Fruit fly (Drosophila melanogaster) whole organism, embryonic: ENCODE results near the gene CG13373.
A peak's percentile ranks its signal among the peaks of the same experiment; 100 is the strongest.

Source experiments
- Ada2b ChIP-seq: fragments of 200-800 bp; sonication (Bioruptor generic); IDR thresholded peaks from 2 replicates; pipeline ENCODE4 v1.3.6; 2022; ENCODE audit warnings: missing biosample characterization, missing genetic modification characterization
- Awh ChIP-seq: fragments of 200-800 bp; sonication (Bioruptor generic); IDR thresholded peaks from 2 replicates; pipeline ENCODE4, ENCODE4 v1.3.6; 2022; ENCODE audit warnings: missing biosample characterization, missing genetic modification characterization
- Bdp1 ChIP-seq: fragments of 200-800 bp; sonication (Bioruptor generic); optimal IDR thresholded peaks from 3 replicates; lab custom pipeline; 2016; ENCODE audit warnings: missing biosample characterization, missing genetic modification characterization
- Bgb ChIP-seq: fragments of 200-800 bp; sonication (Bioruptor generic); IDR thresholded peaks from 2 replicates; pipeline ENCODE4 v1.3.6; 2022; ENCODE audit warnings: missing biosample characterization, missing genetic modification characterization; ENCODE audit not compliant: partially characterized antibody
- CG1024 ChIP-seq: fragments of 200-800 bp; sonication (Bioruptor generic); IDR thresholded peaks from 2 replicates; pipeline ENCODE4 v1.3.6; 2022; ENCODE audit warnings: missing biosample characterization, missing genetic modification characterization
- CG10654 ChIP-seq: fragments of 200-800 bp; sonication (Bioruptor generic); optimal IDR thresholded peaks from 2 replicates; lab custom pipeline; 2016; ENCODE audit warnings: missing biosample characterization, missing genetic modification characterization
- CG11093 ChIP-seq: fragments of 200-800 bp; sonication (Bioruptor generic); IDR thresholded peaks from 3 replicates; pipeline ENCODE4 v1.3.6; 2022; ENCODE audit warnings: missing biosample characterization, missing genetic modification characterization
- CG12104 ChIP-seq: fragments of 200-800 bp; sonication (Bioruptor generic); optimal IDR thresholded peaks from 3 replicates; lab custom pipeline; 2016; ENCODE audit warnings: missing biosample characterization, missing genetic modification characterization
- CG14441 ChIP-seq: fragments of 200-800 bp; sonication (Bioruptor generic); IDR thresholded peaks from 2 replicates; pipeline ENCODE4 v1.3.6; 2022; ENCODE audit warnings: missing biosample characterization, missing genetic modification characterization
- CG14860 ChIP-seq: fragments of 200-800 bp; sonication (Bioruptor generic); IDR thresholded peaks from 3 replicates; pipeline ENCODE4 v1.3.6; 2022; ENCODE audit warnings: missing biosample characterization, missing genetic modification characterization; ENCODE audit not compliant: partially characterized antibody
- CG1603 ChIP-seq: fragments of 200-800 bp; sonication (Bioruptor generic); optimal IDR thresholded peaks from 2 replicates; lab custom pipeline; 2019; ENCODE audit warnings: missing biosample characterization, mild to moderate bottlenecking, missing genetic modification characterization, moderate library complexity
- CG17829 ChIP-seq: fragments of 200-800 bp; optimal IDR thresholded peaks from 2 replicates; lab custom pipeline; 2019; ENCODE audit warnings: missing biosample characterization, mild to moderate bottlenecking, missing genetic modification characterization, moderate library complexity
- CG18262 ChIP-seq: fragments of 200-800 bp; optimal IDR thresholded peaks from 3 replicates; lab custom pipeline; 2019; ENCODE audit warnings: missing biosample characterization, mild to moderate bottlenecking, missing genetic modification characterization, moderate library complexity
- CG2712 ChIP-seq: fragments of 200-800 bp; optimal IDR thresholded peaks from 3 replicates; lab custom pipeline; 2019; ENCODE audit warnings: missing biosample characterization, mild to moderate bottlenecking, missing genetic modification characterization, moderate library complexity
- CG33557 ChIP-seq: fragments of 200-800 bp; sonication (Bioruptor generic); optimal IDR thresholded peaks from 2 replicates; lab custom pipeline; 2019; ENCODE audit warnings: missing biosample characterization, mild to moderate bottlenecking, missing genetic modification characterization, moderate library complexity
- CG4707 ChIP-seq: fragments of 200-800 bp; sonication (Bioruptor generic); optimal IDR thresholded peaks from 2 replicates; lab custom pipeline; 2018; ENCODE audit warnings: missing biosample characterization, mild to moderate bottlenecking, missing genetic modification characterization, moderate library complexity
- CG6765 ChIP-seq: fragments of 200-800 bp; sonication (Bioruptor generic); optimal IDR thresholded peaks from 3 replicates; lab custom pipeline; 2017; ENCODE audit warnings: missing biosample characterization, mild to moderate bottlenecking, missing genetic modification characterization
- CG9876 ChIP-seq: fragments of 200-800 bp; sonication (Bioruptor generic); optimal IDR thresholded peaks from 2 replicates; lab custom pipeline; 2016; ENCODE audit warnings: missing biosample characterization, missing genetic modification characterization
- CG9932 ChIP-seq: fragments of 200-800 bp; sonication (Bioruptor generic); IDR thresholded peaks from 2 replicates; pipeline ENCODE4 v1.3.6; 2022; ENCODE audit warnings: missing biosample characterization, missing genetic modification characterization
- CkIIα-i1 ChIP-seq: fragments of 200-800 bp; sonication (Bioruptor generic); IDR thresholded peaks from 2 replicates; pipeline ENCODE4 v1.3.6; 2022; ENCODE audit warnings: missing biosample characterization, missing genetic modification characterization
- CoRest ChIP-seq: fragments of 200-800 bp; sonication (Bioruptor generic); optimal IDR thresholded peaks from 3 replicates; lab custom pipeline; 2018; ENCODE audit warnings: missing biosample characterization, mild to moderate bottlenecking, missing genetic modification characterization, moderate library complexity
- Deaf1 ChIP-seq: fragments of 200-800 bp; optimal IDR thresholded peaks from 3 replicates; lab custom pipeline; 2019; ENCODE audit warnings: missing biosample characterization, mild to moderate bottlenecking, missing genetic modification characterization, moderate library complexity
- Dip2 ChIP-seq: fragments of 200-800 bp; sonication (Bioruptor generic); IDR thresholded peaks from 2 replicates; pipeline ENCODE4 v1.3.6; 2022; ENCODE audit warnings: missing biosample characterization, missing genetic modification characterization
- Dll ChIP-seq: fragments of 200-800 bp; sonication (Bioruptor generic); IDR thresholded peaks from 4 replicates; pipeline ENCODE4 v1.3.6; 2022; ENCODE audit warnings: missing biosample characterization, missing genetic modification characterization; ENCODE audit not compliant: partially characterized antibody
- Dp ChIP-seq: fragments of 200-800 bp; sonication (Bioruptor generic); optimal IDR thresholded peaks from 2 replicates; lab custom pipeline; 2018; ENCODE audit warnings: missing biosample characterization, mild to moderate bottlenecking, missing genetic modification characterization, moderate library complexity
- Jarid2 ChIP-seq: fragments of 200-800 bp; sonication (Bioruptor generic); optimal IDR thresholded peaks from 3 replicates; lab custom pipeline; 2017; ENCODE audit warnings: mild to moderate bottlenecking, missing biosample characterization, missing genetic modification reagents, missing genetic modification characterization
- Mad ChIP-seq: fragments of 200-800 bp; sonication (Bioruptor generic); optimal IDR thresholded peaks from 2 replicates; lab custom pipeline; 2016; ENCODE audit warnings: missing biosample characterization, missing genetic modification characterization
- TFAM ChIP-seq: fragments of 200-800 bp; sonication (Bioruptor generic); optimal IDR thresholded peaks from 2 replicates; lab custom pipeline; 2017; ENCODE audit warnings: missing biosample characterization, missing genetic modification characterization, inconsistent platforms
- YL-1 ChIP-seq: fragments of 200-800 bp; sonication (Bioruptor generic); optimal IDR thresholded peaks from 3 replicates; lab custom pipeline; 2017; ENCODE audit warnings: missing biosample characterization, mild to moderate bottlenecking, missing genetic modification characterization
- cas ChIP-seq: fragments of 200-800 bp; sonication (Bioruptor generic); IDR thresholded peaks from 2 replicates; pipeline ENCODE4 v1.3.6; 2022; ENCODE audit warnings: missing biosample characterization, missing genetic modification characterization
- crc ChIP-seq: fragments of 200-800 bp; sonication (Bioruptor generic); optimal IDR thresholded peaks from 2 replicates; lab custom pipeline; 2016; ENCODE audit warnings: missing biosample characterization, missing genetic modification characterization
- da ChIP-seq: fragments of 200-800 bp; sonication (Bioruptor generic); optimal IDR thresholded peaks from 2 replicates; lab custom pipeline; 2016; ENCODE audit warnings: missing biosample characterization, missing genetic modification characterization
- danr ChIP-seq: fragments of 200-800 bp; sonication (Bioruptor generic); IDR thresholded peaks from 2 replicates; pipeline ENCODE4 v1.3.6; 2022; ENCODE audit warnings: missing biosample characterization, missing genetic modification characterization
- dpn ChIP-seq, 2 experiments: fragments of 200-800 bp; sonication (Bioruptor generic); optimal IDR thresholded peaks; 3 replicates each; lab custom pipeline; 2016; ENCODE audit warnings: missing biosample characterization in 2 of 2, missing genetic modification characterization in 2 of 2
- gcm2 ChIP-seq: fragments of 200-800 bp; sonication (Bioruptor generic); optimal IDR thresholded peaks from 2 replicates; lab custom pipeline; 2016; ENCODE audit warnings: missing biosample characterization, missing genetic modification characterization
- ind ChIP-seq: fragments of 200-800 bp; sonication (Bioruptor generic); optimal IDR thresholded peaks from 3 replicates; lab custom pipeline; 2016; ENCODE audit warnings: missing biosample characterization, missing genetic modification characterization
- kah ChIP-seq: fragments of 200-800 bp; sonication (Bioruptor generic); optimal IDR thresholded peaks from 2 replicates; lab custom pipeline; 2018; ENCODE audit warnings: missing biosample characterization, mild to moderate bottlenecking, missing genetic modification characterization
- maf-S ChIP-seq: fragments of 200-800 bp; sonication (Bioruptor generic); optimal IDR thresholded peaks from 2 replicates; lab custom pipeline; 2016; ENCODE audit warnings: missing biosample characterization, missing genetic modification characterization
- onecut ChIP-seq: fragments of 200-800 bp; sonication (Bioruptor generic); IDR thresholded peaks from 2 replicates; pipeline ENCODE4 v1.3.6; 2022; ENCODE audit warnings: missing biosample characterization, missing genetic modification characterization
- pan ChIP-seq, 4 experiments: fragments of >200 bp in 3 of 4; fragments of 200-800 bp in 1 of 4; sonication (Bioruptor generic) in 1 of 4; optimal IDR thresholded peaks in 3 of 4; IDR thresholded peaks in 1 of 4; 2 replicates each; pipeline versions ENCODE4 v1.3.6 to Lab custom; 2017 to 2022; ENCODE audit warnings: missing biosample characterization in 2 of 4, missing genetic modification characterization in 2 of 4, mixed read lengths in 1 of 4
- ro ChIP-seq: fragments of 200-800 bp; sonication (Bioruptor generic); IDR thresholded peaks from 2 replicates; pipeline ENCODE4 v1.3.6; 2022; ENCODE audit warnings: missing biosample characterization, missing genetic modification characterization
- row ChIP-seq: fragments of 200-800 bp; sonication (Bioruptor generic); IDR thresholded peaks from 3 replicates; pipeline ENCODE4 v1.3.6; 2022; ENCODE audit warnings: missing biosample characterization, missing genetic modification characterization
- scrt ChIP-seq: fragments of 200-800 bp; sonication (Bioruptor generic); optimal IDR thresholded peaks from 2 replicates; lab custom pipeline; 2018; ENCODE audit warnings: missing biosample characterization, mild to moderate bottlenecking, missing genetic modification characterization, moderate library complexity
- sima ChIP-seq: fragments of 200-800 bp; sonication (Bioruptor generic); optimal IDR thresholded peaks from 2 replicates; lab custom pipeline; 2016; ENCODE audit warnings: missing biosample characterization, missing genetic modification characterization
- tgo ChIP-seq: fragments of 200-800 bp; sonication (Bioruptor generic); IDR thresholded peaks from 3 replicates; pipeline ENCODE4 v1.3.6; 2022; ENCODE audit warnings: missing biosample characterization, missing genetic modification characterization
- tll ChIP-seq, 2 experiments: fragments of 200-800 bp in 1 of 2; fragments of >200 bp in 1 of 2; sonication (Bioruptor generic) in 1 of 2; optimal IDR thresholded peaks; 2 replicates each; lab custom pipeline; 2017 to 2019; ENCODE audit warnings: missing biosample characterization in 2 of 2, missing genetic modification characterization in 2 of 2, mild to moderate bottlenecking in 1 of 2, moderate library complexity in 1 of 2
- tna ChIP-seq: fragments of 200-800 bp; sonication (Bioruptor generic); IDR thresholded peaks from 2 replicates; pipeline ENCODE4 v1.3.6; 2022; ENCODE audit warnings: missing biosample characterization, missing genetic modification characterization; ENCODE audit not compliant: partially characterized antibody
- ttk ChIP-seq: fragments of 200-800 bp; sonication (Bioruptor generic); IDR thresholded peaks from 2 replicates; pipeline ENCODE4 v2.1.2; 2022; ENCODE audit warnings: missing biosample characterization, missing genetic modification characterization
- z ChIP-seq: fragments of 200-800 bp; sonication (Bioruptor generic); IDR thresholded peaks from 3 replicates; pipeline ENCODE4 v1.3.6; 2022; ENCODE audit warnings: missing biosample characterization, missing genetic modification characterization

The CG13373 gene

DNA sequence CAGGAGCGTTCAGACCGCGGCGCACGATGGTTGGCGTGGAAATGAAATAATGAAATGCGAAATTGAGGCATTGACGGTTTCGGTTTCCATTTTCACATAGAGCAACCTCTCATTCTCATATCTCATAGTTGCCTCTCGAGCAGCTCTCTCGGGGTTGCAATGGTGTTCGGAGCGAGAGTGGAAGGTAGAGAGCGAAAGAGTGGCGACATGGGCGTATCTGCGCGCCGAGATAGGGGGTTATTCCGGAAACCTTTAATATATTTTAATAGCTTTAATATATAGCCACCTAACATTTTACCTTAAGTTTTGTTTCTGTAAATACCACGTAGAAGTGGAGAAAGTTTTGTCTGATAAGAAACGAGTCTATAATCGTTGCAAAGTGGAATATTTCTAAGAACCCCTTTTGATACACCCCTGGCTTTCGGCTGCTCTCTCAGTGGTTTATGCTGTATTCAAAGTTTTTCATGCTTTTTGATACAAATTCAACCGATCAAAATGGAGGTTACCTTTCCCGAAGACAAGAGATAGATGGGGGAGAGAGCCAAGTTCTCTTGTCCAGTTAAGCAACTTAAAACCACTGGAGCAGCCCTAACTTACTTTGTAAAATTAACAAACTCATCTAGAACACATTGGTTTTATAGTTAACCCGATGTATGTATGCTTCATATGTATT is 46.5 kb downstream of the CG13373 start, which contains the start of gene elav (continued):
- TF ChIP-seq CG17829 (tag; lab: Kevin White, UChicago) (peak; percentile 99), da (GFP tag; lab: Kevin White, UChicago) (peak; percentile 67), scrt (GFP tag; lab: Kevin White, UChicago) (peak; percentile 98), tgo (GFP tag; lab: Robert Waterston, UW) (peak; percentile 98), TFAM (GFP tag; lab: Kevin White, UChicago) (peak; percentile 91), CG10654 (GFP tag; lab: Kevin White, UChicago) (peak; percentile 97), ind (peak; percentile 98), Dp (GFP tag; lab: Kevin White, UChicago) (peak; percentile 37), YL-1 (GFP tag; lab: Kevin White, UChicago) (peak; percentile 97), dpn (GFP tag; optimal IDR thresholded peaks at IDR 0.05; lab: Kevin White, UChicago) (peak; percentile 98), Deaf1 (tag; lab: Kevin White, UChicago) (peak; percentile 88), Bdp1 (peak; percentile 92), pan (optimal IDR thresholded peaks at IDR 0.05; lab: Kevin White, UChicago) (no peak), pan (GFP tag; optimal IDR thresholded peaks at IDR 0.05 in 1 of 2, IDR thresholded peaks at IDR 0.05 in 1 of 2) (peak in 1 of 2 experiments; percentile 98), maf-S (GFP tag; lab: Kevin White, UChicago) (peak; percentile 96), CG9932 (peak; percentile 99), danr (peak; percentile 97), CG9876 (GFP tag; lab: Kevin White, UChicago) (peak; percentile 87), ttk (GFP tag; lab: Robert Waterston, UW) (peak; percentile 97), CG18262 (peak; percentile 99), Mad (GFP tag; lab: Kevin White, UChicago) (peak; percentile 98), CG12104 (GFP tag; lab: Kevin White, UChicago) (peak; percentile 97), Bgb (GFP tag; lab: Robert Waterston, UW) (no peak), sima (GFP tag; lab: Kevin White, UChicago) (peak; percentile 74), CG11093 (GFP tag; lab: Robert Waterston, UW) (peak; percentile 97), gcm2 (GFP tag; lab: Kevin White, UChicago) (peak; percentile 96), row (GFP tag; lab: Robert Waterston, UW) (peak; percentile 100), onecut (GFP tag; lab: Robert Waterston, UW) (peak; percentile 97), z (GFP tag; lab: Robert Waterston, UW) (peak; percentile 82; the same call in 2 of the 3 replicates), kah (GFP tag; lab: Kevin White, UChicago) (peak; percentile 95), tll (GFP tag; optimal IDR thresholded peaks at IDR 0.05; lab: Kevin White, UChicago) (peak; percentile 62), CG33557 (GFP tag; lab: Kevin White, UChicago) (peak; percentile 99), CoRest (tag; lab: Kevin White, UChicago) (peak; percentile 99), cas (GFP tag; lab: Robert Waterston, UW) (peak; percentile 96), Dll (GFP tag; lab: Robert Waterston, UW) (0 out of 4 replicates have a peak, but pooled peaks have one; percentile 23), CG6765 (GFP tag; lab: Kevin White, UChicago) (peak; percentile 98), Dip2 (peak; percentile 78), Jarid2 (GFP tag; lab: Kevin White, UChicago) (peak; percentile 89), CG14860 (GFP tag; lab: Robert Waterston, UW) (no peak), Awh (GFP tag; lab: Robert Waterston, UW) (peak; percentile 97), CG14441 (GFP tag; lab: Robert Waterston, UW) (peak; percentile 98), ro (GFP tag; lab: Robert Waterston, UW) (peak; percentile 96), CG1024 (GFP tag; lab: Robert Waterston, UW) (peak; percentile 90), crc (GFP tag; lab: Kevin White, UChicago) (peak; percentile 95), CG4707 (GFP tag; lab: Kevin White, UChicago) (peak; percentile 93), CG2712 (tag; lab: Kevin White, UChicago) (peak; percentile 99), Ada2b (GFP tag; lab: Robert Waterston, UW) (peak; percentile 98), CkIIα-i1 (GFP tag; lab: Robert Waterston, UW) (peak; percentile 79), CG1603 (tag; lab: Kevin White, UChicago) (peak; percentile 93), tna (no peak)
